Worm (Caenorhabditis elegans): ENCODE data around the gene cyn-17.
"Not testable (repeated sequence)": the region's sequence is repeated elsewhere in the genome, so short reads cannot be mapped to it uniquely, and the experiment has no call there.

DNA sequence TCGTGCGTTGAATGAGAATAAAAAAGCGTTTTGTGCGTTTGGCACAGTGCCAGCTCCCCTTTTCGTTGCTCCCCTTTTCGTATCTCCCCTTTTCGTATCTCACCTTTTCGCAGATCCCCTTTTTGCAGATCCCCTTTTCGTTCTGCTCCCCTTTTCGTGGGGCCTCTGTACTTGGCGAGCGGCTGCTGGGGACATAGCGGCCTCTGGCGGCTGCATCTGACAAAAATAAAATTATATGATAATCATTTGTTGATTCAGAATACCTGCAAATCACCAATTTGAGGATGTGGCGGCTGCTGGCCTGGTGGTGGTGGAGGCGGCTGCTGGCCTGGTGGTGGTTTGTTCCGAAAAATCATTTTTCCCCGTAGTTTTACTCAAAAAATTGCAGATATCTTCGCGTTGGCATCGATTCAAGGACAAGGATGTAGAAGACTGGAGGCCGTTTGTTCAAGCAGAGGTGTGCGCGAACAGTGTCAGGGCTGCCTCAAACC, 44.2 kb upstream of the cyn-17 start, which contains the start of gene K09H11.11:
- not testable (repeated sequence) for TF ChIP-seq nhr-6 (tag; optimal IDR thresholded peaks at IDR 0.05); unc-62 (GFP tag; optimal IDR thresholded peaks at IDR 0.05 in 1 of 2); unc-62 (tag; optimal IDR thresholded peaks at IDR 0.05); ztf-11 (tag; optimal IDR thresholded peaks at IDR 0.05); mdl-1 (tag; optimal IDR thresholded peaks at IDR 0.05)

Measured in whole organism, L4 larva.